Comparison of ENCODE assay signal across 2 fruit fly cellular contexts in genomic region chr3L:17457695-17458242, dm6.
TF ChIP-seq lines count a peak whose summit lies in the region.

No protein-coding gene starts in this region.

- no peak for TF ChIP-seq CTCF in whole organism, embryonic (GFP tag; optimal IDR thresholded peaks at IDR 0.05; lab: Kevin White, UChicago)

TF ChIP-seq in whole organism, embryonic, 481 proteins besides CTCF, POLR2A, EP300 and RAD21 (continues in another document):
- TF ChIP-seq CG17359 (tag; optimal IDR thresholded peaks at IDR 0.05; lab: Kevin White, UChicago): peak; percentile 30
- no peak for TF ChIP-seq GATAe (GFP tag; conservative IDR thresholded peaks at IDR 0.05; lab: Robert Waterston, UW)
- TF ChIP-seq CG33557 (GFP tag; optimal IDR thresholded peaks at IDR 0.05; lab: Kevin White, UChicago): peak; percentile 9
- no peak for TF ChIP-seq CG7372 (GFP tag; IDR thresholded peaks at IDR 0.05; lab: Robert Waterston, UW)
- TF ChIP-seq Hmr (GFP tag; optimal IDR thresholded peaks at IDR 0.05; lab: Kevin White, UChicago): no peak
- no peak for TF ChIP-seq dan (GFP tag; IDR thresholded peaks at IDR 0.05; lab: Robert Waterston, UW)
- no peak for TF ChIP-seq slp2 (GFP tag; optimal IDR thresholded peaks at IDR 0.05; lab: Kevin White, UChicago)
- TF ChIP-seq CG6854 (GFP tag; optimal IDR thresholded peaks at IDR 0.05; lab: Kevin White, UChicago): no peak
- no peak for TF ChIP-seq bbx (GFP tag; IDR thresholded peaks at IDR 0.05; lab: Robert Waterston, UW; ENCODE audit: partially characterized antibody)
- TF ChIP-seq CG11398 (GFP tag; optimal IDR thresholded peaks at IDR 0.05; lab: Kevin White, UChicago): no peak
- TF ChIP-seq ATbp (GFP tag; optimal IDR thresholded peaks at IDR 0.05; lab: Kevin White, UChicago): peak; percentile 5
- no peak for TF ChIP-seq HLHmδ (GFP tag; optimal IDR thresholded peaks at IDR 0.05; lab: Kevin White, UChicago)
- TF ChIP-seq gsb (GFP tag; IDR thresholded peaks at IDR 0.05; lab: Robert Waterston, UW): no peak
- TF ChIP-seq CG12155 (GFP tag; optimal IDR thresholded peaks at IDR 0.05; lab: Kevin White, UChicago): no peak
- no peak for TF ChIP-seq CG4282 (GFP tag; optimal IDR thresholded peaks at IDR 0.05; lab: Kevin White, UChicago)
- no peak for TF ChIP-seq CG7745 (tag; optimal IDR thresholded peaks at IDR 0.05; lab: Kevin White, UChicago)
- TF ChIP-seq phol (tag; optimal IDR thresholded peaks at IDR 0.05; lab: Kevin White, UChicago): peak; percentile 18
- TF ChIP-seq CG10209 (GFP tag; optimal IDR thresholded peaks at IDR 0.05; lab: Kevin White, UChicago): peak; percentile 37
- TF ChIP-seq Opbp (GFP tag; IDR thresholded peaks at IDR 0.05; lab: Robert Waterston, UW; ENCODE audit: partially characterized antibody): no peak
- no peak for TF ChIP-seq CG3726 (GFP tag; IDR thresholded peaks at IDR 0.05; lab: Robert Waterston, UW)
- no peak for TF ChIP-seq pan (optimal IDR thresholded peaks at IDR 0.05; lab: Kevin White, UChicago)
- TF ChIP-seq pan (GFP tag; optimal IDR thresholded peaks at IDR 0.05 in 1 of 2, IDR thresholded peaks at IDR 0.05 in 1 of 2): peak in 1 of 2 experiments; percentile 26
- no peak for TF ChIP-seq CG9609 (GFP tag; optimal IDR thresholded peaks at IDR 0.05; lab: Kevin White, UChicago)
- no peak for TF ChIP-seq fru (optimal IDR thresholded peaks at IDR 0.05; lab: Kevin White, UChicago)
- no peak for TF ChIP-seq Dad (GFP tag; optimal IDR thresholded peaks at IDR 0.05; lab: Kevin White, UChicago)
- TF ChIP-seq crp (GFP tag; optimal IDR thresholded peaks at IDR 0.05; lab: Kevin White, UChicago): no peak
- peak; percentile 55 for TF ChIP-seq CG11504 (tag; optimal IDR thresholded peaks at IDR 0.05; lab: Kevin White, UChicago)
- TF ChIP-seq wdn (GFP tag; IDR thresholded peaks at IDR 0.05; lab: Robert Waterston, UW): no peak
- no peak for TF ChIP-seq Atf3 (GFP tag; optimal IDR thresholded peaks at IDR 0.05; lab: Kevin White, UChicago)
- no peak for TF ChIP-seq CG10543 (GFP tag; optimal IDR thresholded peaks at IDR 0.05; lab: Kevin White, UChicago)
- TF ChIP-seq Dip2 (GFP tag; IDR thresholded peaks at IDR 0.05; lab: Robert Waterston, UW): no peak
- no peak for TF ChIP-seq pb (GFP tag; optimal IDR thresholded peaks at IDR 0.05; lab: Kevin White, UChicago)
- TF ChIP-seq Asciz (GFP tag; optimal IDR thresholded peaks at IDR 0.05; lab: Kevin White, UChicago): peak; percentile 12
- TF ChIP-seq vfl (GFP tag; optimal IDR thresholded peaks at IDR 0.05; lab: Kevin White, UChicago): no peak
- TF ChIP-seq CG15269 (tag; optimal IDR thresholded peaks at IDR 0.05; lab: Kevin White, UChicago): peak; percentile 16
- TF ChIP-seq CG11695 (GFP tag; IDR thresholded peaks at IDR 0.05; lab: Robert Waterston, UW): no peak
- no peak for TF ChIP-seq inv (GFP tag; IDR thresholded peaks at IDR 0.05; lab: Robert Waterston, UW; ENCODE audit: partially characterized antibody)
- no peak for TF ChIP-seq stwl (tag; optimal IDR thresholded peaks at IDR 0.05; lab: Kevin White, UChicago)
- TF ChIP-seq CG31388 (GFP tag; optimal IDR thresholded peaks at IDR 0.05; lab: Kevin White, UChicago): no peak
- TF ChIP-seq yki (optimal IDR thresholded peaks at IDR 0.05; lab: Kevin White, UChicago): no peak
- TF ChIP-seq CG18619 (GFP tag; optimal IDR thresholded peaks at IDR 0.05; lab: Kevin White, UChicago): no peak
- peak; percentile 42 for TF ChIP-seq zf30C (GFP tag; optimal IDR thresholded peaks at IDR 0.05; lab: Kevin White, UChicago)
- TF ChIP-seq kah (GFP tag; optimal IDR thresholded peaks at IDR 0.05; lab: Kevin White, UChicago): no peak
- peak; percentile 23 for TF ChIP-seq CG14710 (tag; optimal IDR thresholded peaks at IDR 0.05; lab: Kevin White, UChicago)
- no peak for TF ChIP-seq org-1 (GFP tag; optimal IDR thresholded peaks at IDR 0.05; lab: Kevin White, UChicago)
- TF ChIP-seq CG16813 (GFP tag; IDR thresholded peaks at IDR 0.05; lab: Robert Waterston, UW; ENCODE audit: partially characterized antibody): no peak
- TF ChIP-seq CG8089 (GFP tag; optimal IDR thresholded peaks at IDR 0.05; lab: Kevin White, UChicago): no peak

TF ChIP-seq in whole organism, pupa, 21 proteins besides CTCF, POLR2A, EP300 and RAD21:
- TF ChIP-seq CG13204 (GFP tag; optimal IDR thresholded peaks at IDR 0.05; lab: Kevin White, UChicago): no peak
- TF ChIP-seq Ets98B (GFP tag; IDR thresholded peaks at IDR 0.05; lab: Robert Waterston, UW): no peak
- TF ChIP-seq rn (GFP tag; IDR thresholded peaks at IDR 0.05; lab: Robert Waterston, UW): no peak
- TF ChIP-seq CG8159 (tag; optimal IDR thresholded peaks at IDR 0.05; lab: Kevin White, UChicago): peak; percentile 14
- no peak for TF ChIP-seq CG8301 (tag; optimal IDR thresholded peaks at IDR 0.05; lab: Kevin White, UChicago)
- no peak for TF ChIP-seq CG14655 (GFP tag; optimal IDR thresholded peaks at IDR 0.05; lab: Kevin White, UChicago)
- no peak for TF ChIP-seq CG12605 (GFP tag; IDR thresholded peaks at IDR 0.05; lab: Robert Waterston, UW)
- TF ChIP-seq fd96Ca (GFP tag; IDR thresholded peaks at IDR 0.05; lab: Robert Waterston, UW): no peak
